Worm (Caenorhabditis elegans): ENCODE data around the gene sri-7.

Gene sri-7

DNA sequence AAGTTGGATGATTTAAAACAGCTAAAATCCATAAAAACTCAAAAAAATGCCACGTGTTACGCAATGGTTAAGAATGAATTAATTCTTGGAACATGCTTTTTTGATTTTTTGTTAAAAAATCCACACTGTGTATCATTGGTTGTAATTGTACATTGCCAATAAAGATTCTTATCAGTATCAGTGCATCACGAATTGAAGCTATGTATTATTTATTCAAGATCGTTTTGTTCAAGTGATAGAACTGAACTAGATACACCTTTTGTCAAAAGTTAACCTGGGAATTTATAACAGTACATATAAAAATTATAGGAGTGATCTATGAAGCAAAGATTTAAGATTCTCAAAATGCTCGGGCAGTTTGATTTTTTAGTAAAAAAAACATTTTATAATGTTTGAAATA is 34.5 kb downstream of the sri-7 start:
- no peak for TF ChIP-seq elt-3 (tag; optimal IDR thresholded peaks at IDR 0.05)
- TF ChIP-seq elt-2 (tag; optimal IDR thresholded peaks at IDR 0.05), result peak; percentile 37
- no peak for TF ChIP-seq nhr-76 (tag; optimal IDR thresholded peaks at IDR 0.05)
- TF ChIP-seq pha-4 (tag; optimal IDR thresholded peaks at IDR 0.05), result peak; percentile 39
- peak; percentile 62 for TF ChIP-seq pqm-1 (tag; optimal IDR thresholded peaks at IDR 0.05)

DNA sequence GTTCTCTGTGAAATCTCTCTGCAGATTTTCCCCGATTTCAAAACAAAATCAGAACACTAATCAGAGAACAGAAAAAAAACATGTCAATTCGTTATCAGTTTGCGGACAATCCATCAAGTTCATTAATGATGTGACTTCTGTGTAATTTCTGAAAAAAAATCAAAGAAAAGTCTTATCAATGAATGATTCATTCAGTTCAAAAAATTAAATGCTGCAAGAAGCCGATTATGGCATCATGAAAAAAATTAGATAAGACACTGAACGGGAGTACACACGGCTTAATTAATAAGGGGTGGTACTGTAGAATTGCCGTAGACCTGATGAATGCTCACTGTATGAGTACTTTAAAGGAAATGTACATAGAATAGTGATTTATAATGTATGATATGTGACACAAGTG is 36.0 kb downstream of the sri-7 start:
- peak; percentile 46 for TF ChIP-seq jun-1 (tag; optimal IDR thresholded peaks at IDR 0.05)
- no peak for TF ChIP-seq daf-12 (tag; optimal IDR thresholded peaks at IDR 0.05)
- peak; percentile 90 for TF ChIP-seq elt-2 (tag; optimal IDR thresholded peaks at IDR 0.05)
- no peak for TF ChIP-seq fos-1 (tag; optimal IDR thresholded peaks at IDR 0.05)
- no peak for TF ChIP-seq ztf-4 (tag; optimal IDR thresholded peaks at IDR 0.05)
- peak; percentile 98 for TF ChIP-seq pqm-1 (tag; optimal IDR thresholded peaks at IDR 0.05)

DNA sequence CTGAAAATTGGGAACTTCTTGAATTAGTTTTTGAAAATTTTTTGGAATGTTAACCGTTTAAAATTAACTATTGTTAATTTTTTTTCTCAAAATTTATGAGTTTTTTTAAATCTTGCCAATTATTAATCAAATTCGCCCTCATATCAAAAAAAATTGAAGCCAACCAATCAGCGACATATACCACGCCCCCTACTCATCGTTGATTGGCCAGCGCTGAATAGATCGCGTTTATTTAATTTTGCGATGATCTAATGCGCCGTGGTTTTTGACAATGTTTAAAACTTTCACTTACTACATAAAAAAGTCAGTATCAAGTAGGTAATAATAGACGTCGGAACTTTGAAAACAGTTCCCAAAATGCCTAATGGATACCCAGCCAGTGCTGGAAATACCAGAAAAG is 42.3 kb downstream of the sri-7 start:
- TF ChIP-seq nhr-237 (tag; optimal IDR thresholded peaks at IDR 0.05), result no peak
- peak; percentile 62 for TF ChIP-seq nfya-1 (tag; optimal IDR thresholded peaks at IDR 0.05; ENCODE audit: insufficient read depth)

ce11 chrV:15443708-15444107 is 43.6 kb downstream of the sri-7 start, which contains the start of gene T26H5.10:
Gene T26H5.10 (minus strand): TSS chrV:15443808.
- TF ChIP-seq elt-2 (tag; optimal IDR thresholded peaks at IDR 0.05), result no peak
- no peak for TF ChIP-seq nhr-12 (tag; optimal IDR thresholded peaks at IDR 0.05)
- no peak for TF ChIP-seq ZK546.5 (tag; optimal IDR thresholded peaks at IDR 0.05)
- TF ChIP-seq fos-1 (tag; optimal IDR thresholded peaks at IDR 0.05), result no peak
- no peak for TF ChIP-seq hmg-11 (tag; optimal IDR thresholded peaks at IDR 0.05)

DNA sequence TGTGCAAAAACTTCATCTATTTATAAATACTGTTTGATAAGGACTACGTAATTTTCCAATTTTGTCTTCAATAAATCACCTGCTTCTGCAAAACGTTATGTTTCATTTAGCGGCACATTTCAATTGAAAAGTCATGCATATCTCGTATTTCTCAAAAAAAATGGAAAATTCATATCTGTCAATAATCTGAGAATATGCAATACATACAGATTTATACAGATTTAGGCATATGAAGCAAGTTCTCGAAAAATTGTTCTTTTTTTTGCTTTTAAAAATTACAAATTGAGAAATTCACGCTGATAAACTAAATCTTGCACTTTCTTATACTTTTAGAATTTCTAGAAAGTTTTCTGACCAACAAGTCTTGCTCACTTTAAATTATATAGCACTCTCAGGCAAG is 44.1 kb downstream of the sri-7 start, which contains the start of gene T26H5.11:
T26H5.11 (minus strand) TSS at position 101 of the 400 bp plus-strand sequence.
- no peak for TF ChIP-seq egl-5 (tag; optimal IDR thresholded peaks at IDR 0.05)
- no peak for TF ChIP-seq egl-27 (tag; optimal IDR thresholded peaks at IDR 0.05)
- TF ChIP-seq ceh-82 (tag; optimal IDR thresholded peaks at IDR 0.05), result no peak
- no peak for TF ChIP-seq nhr-23 (tag; optimal IDR thresholded peaks at IDR 0.05)
- no peak for TF ChIP-seq ama-1 (optimal IDR thresholded peaks at IDR 0.05)
- no peak for TF ChIP-seq mdl-1 (tag; optimal IDR thresholded peaks at IDR 0.05)
- no peak for TF ChIP-seq aly-2 (tag; optimal IDR thresholded peaks at IDR 0.05)
- TF ChIP-seq skn-1 (tag; optimal IDR thresholded peaks at IDR 0.05), result no peak
- no peak for TF ChIP-seq ztf-4 (tag; optimal IDR thresholded peaks at IDR 0.05)
- no peak for TF ChIP-seq ceh-9 (tag; optimal IDR thresholded peaks at IDR 0.05)
- no peak for TF ChIP-seq nhr-76 (tag; optimal IDR thresholded peaks at IDR 0.05)
- no peak for TF ChIP-seq fos-1 (tag; optimal IDR thresholded peaks at IDR 0.05)
- TF ChIP-seq nhr-25 (tag; optimal IDR thresholded peaks at IDR 0.05), result no peak
- no peak for TF ChIP-seq hmg-11 (tag; optimal IDR thresholded peaks at IDR 0.05)
- no peak for TF ChIP-seq unc-39 (tag; optimal IDR thresholded peaks at IDR 0.05)
- TF ChIP-seq jun-1 (tag; optimal IDR thresholded peaks at IDR 0.05), result no peak
- no peak for TF ChIP-seq ceh-28 (tag; optimal IDR thresholded peaks at IDR 0.05)
- TF ChIP-seq nhr-237 (tag; optimal IDR thresholded peaks at IDR 0.05), result no peak
- TF ChIP-seq zag-1 (tag; optimal IDR thresholded peaks at IDR 0.05), result no peak

ce11 chrV:15444615-15445014 is 44.5 kb downstream of the sri-7 start, which contains the start of gene T26H5.9:
Gene T26H5.9 (plus strand): TSS chrV:15444916.
- TF ChIP-seq elt-2 (tag; optimal IDR thresholded peaks at IDR 0.05) (peak; percentile 65), pqm-1 (tag; optimal IDR thresholded peaks at IDR 0.05) (peak; percentile 12), nhr-76 (tag; optimal IDR thresholded peaks at IDR 0.05) (no peak), lsy-12 (tag; optimal IDR thresholded peaks at IDR 0.05) (no peak)

- TF ChIP-seq pqm-1 (tag; optimal IDR thresholded peaks at IDR 0.05) (no peak), ztf-4 (tag; optimal IDR thresholded peaks at IDR 0.05) (no peak), egl-5 (tag; optimal IDR thresholded peaks at IDR 0.05) (no peak), egl-27 (tag; optimal IDR thresholded peaks at IDR 0.05) (no peak), snpc-4 (tag; optimal IDR thresholded peaks at IDR 0.05) (no peak), aly-2 (tag; optimal IDR thresholded peaks at IDR 0.05) (no peak)
Measured at ce11 chrV:15445437-15445836, 45.3 kb downstream of the sri-7 start, which contains the start of gene srh-239. Gene srh-239 (plus strand): TSS chrV:15445737.
